Worm (Caenorhabditis elegans) whole organism, L4 larva: ENCODE data around the gene Y7A5A.1.

Experiments
- F49E8.2 ChIP-seq: sonication (generic microtip); optimal IDR thresholded peaks from 2 replicates; lab custom pipeline; 2016; ENCODE audit warnings: missing compliant biosample characterization, mild to moderate bottlenecking, missing genetic modification characterization, borderline replicate concordance
- T20F7.1 ChIP-seq: fragments of 200-800 bp; sonication (Bioruptor generic); optimal IDR thresholded peaks from 2 replicates; lab custom pipeline; 2018; ENCODE audit warnings: mild to moderate bottlenecking, missing genetic modification characterization, missing compliant biosample characterization
- Y105C5A.15 ChIP-seq: fragments of 200-800 bp; sonication (Bioruptor generic); IDR thresholded peaks from 2 replicates; pipeline ENCODE4 v1.3.6; 2022; ENCODE audit warnings: missing genetic modification characterization, missing compliant biosample characterization
- Y48G9A.11 ChIP-seq: fragments of 200-800 bp; sonication (Bioruptor generic); IDR thresholded peaks from 2 replicates; pipeline ENCODE4 v1.3.6; 2022; ENCODE audit warnings: missing genetic modification reagents, missing genetic modification characterization, missing compliant biosample characterization
- ZK337.2 ChIP-seq: fragments of 200-800 bp; sonication (Bioruptor generic); IDR thresholded peaks from 2 replicates; pipeline ENCODE4 v1.3.6; 2022; ENCODE audit warnings: missing genetic modification reagents, missing genetic modification characterization, missing compliant biosample characterization
- ZK546.5 ChIP-seq, 2 experiments: sonication (generic microtip); optimal IDR thresholded peaks; 2 replicates each; lab custom pipeline; 2017; ENCODE audit warnings: missing biosample characterization in 2 of 2, missing genetic modification characterization in 2 of 2
- aly-2 ChIP-seq: sonication (generic microtip); optimal IDR thresholded peaks from 2 replicates; lab custom pipeline; 2018; ENCODE audit warnings: missing biosample characterization, missing genetic modification characterization
- ceh-32 ChIP-seq: sonication (generic microtip); optimal IDR thresholded peaks from 2 replicates; lab custom pipeline; 2016; ENCODE audit warnings: mild to moderate bottlenecking, missing genetic modification characterization, missing compliant biosample characterization; ENCODE audit not compliant: poor library complexity
- ceh-82 ChIP-seq: sonication (generic microtip); optimal IDR thresholded peaks from 2 replicates; lab custom pipeline; 2017; ENCODE audit warnings: missing biosample characterization, missing genetic modification characterization
- ces-1 ChIP-seq: fragments of 150-350 bp; sonication (generic microtip); optimal IDR thresholded peaks from 4 replicates; lab custom pipeline; 2014; ENCODE audit warnings: missing biosample characterization, missing genetic modification reagents, missing genetic modification characterization
- ctbp-1 ChIP-seq: fragments of 200-800 bp; sonication (Bioruptor generic); IDR thresholded peaks from 2 replicates; pipeline ENCODE4 v1.3.6; 2022; ENCODE audit warnings: missing genetic modification reagents, missing genetic modification characterization, missing compliant biosample characterization
- daf-12 ChIP-seq: fragments of 150-350 bp; optimal IDR thresholded peaks from 2 replicates; lab custom pipeline; 2014; ENCODE audit warnings: missing biosample characterization, missing genetic modification reagents, missing genetic modification characterization
- duxl-1 ChIP-seq: sonication (generic microtip); optimal IDR thresholded peaks from 2 replicates; lab custom pipeline; 2016; ENCODE audit warnings: mild to moderate bottlenecking, missing genetic modification characterization, moderate library complexity, missing compliant biosample characterization; ENCODE audit not compliant: poor library complexity
- egl-27 ChIP-seq: sonication (generic microtip); optimal IDR thresholded peaks from 3 replicates; lab custom pipeline; 2017; ENCODE audit warnings: missing biosample characterization, missing genetic modification reagents, missing genetic modification characterization
- egl-43 ChIP-seq: fragments of 200-800 bp; sonication (Bioruptor generic); IDR thresholded peaks from 2 replicates; pipeline ENCODE4 v1.3.6; 2022; ENCODE audit warnings: missing genetic modification reagents, missing genetic modification characterization, missing compliant biosample characterization
- gei-8 ChIP-seq: fragments of 200-800 bp; sonication (Bioruptor generic); optimal IDR thresholded peaks from 2 replicates; lab custom pipeline; 2018; ENCODE audit warnings: mild to moderate bottlenecking, missing genetic modification characterization, missing compliant biosample characterization
- hif-1 ChIP-seq, 2 experiments: sonication (generic microtip); optimal IDR thresholded peaks; 2 replicates each; lab custom pipeline; 2016 to 2017; ENCODE audit warnings: missing compliant biosample characterization in 2 of 2, missing genetic modification characterization in 2 of 2, missing genetic modification reagents in 2 of 2, missing genotype in 2 of 2, mild to moderate bottlenecking in 1 of 2
- hlh-30 ChIP-seq: sonication (generic microtip); optimal IDR thresholded peaks from 2 replicates; lab custom pipeline; 2017; ENCODE audit warnings: antibody characterized with exemption, mild to moderate bottlenecking, missing genetic modification characterization, missing compliant biosample characterization; ENCODE audit not compliant: insufficient read depth
- hmg-1.1 ChIP-seq: fragments of 200-800 bp; sonication (Bioruptor generic); IDR thresholded peaks from 2 replicates; pipeline ENCODE4 v1.3.6; 2022; ENCODE audit warnings: missing genetic modification reagents, missing genetic modification characterization, missing compliant biosample characterization
- lim-7 ChIP-seq: fragments of 200-800 bp; sonication (Bioruptor generic); IDR thresholded peaks from 2 replicates; pipeline ENCODE4 v1.3.6; 2022; ENCODE audit warnings: missing genetic modification characterization, missing compliant biosample characterization
- lin-1 ChIP-seq: fragments of 200-800 bp; sonication (Bioruptor generic); IDR thresholded peaks from 2 replicates; pipeline ENCODE4 v1.3.6; 2022; ENCODE audit warnings: missing genetic modification reagents, missing genetic modification characterization, missing compliant biosample characterization
- lin-13 ChIP-seq: fragments of 150-350 bp; optimal IDR thresholded peaks from 2 replicates; lab custom pipeline; 2014; ENCODE audit warnings: missing biosample characterization, missing genetic modification reagents, missing genetic modification characterization
- lin-38 ChIP-seq: fragments of 200-800 bp; sonication (Bioruptor generic); IDR thresholded peaks from 2 replicates; pipeline ENCODE4 v1.3.6; 2022; ENCODE audit warnings: missing genetic modification reagents, missing genetic modification characterization, missing compliant biosample characterization
- lir-3 ChIP-seq: sonication (generic microtip); optimal IDR thresholded peaks from 2 replicates; lab custom pipeline; 2016; ENCODE audit warnings: mild to moderate bottlenecking, missing genetic modification characterization, missing compliant biosample characterization
- madf-9 ChIP-seq: fragments of 200-800 bp; sonication (Bioruptor generic); conservative IDR thresholded peaks from 2 replicates; pipeline ENCODE4 v1.3.6; 2022; ENCODE audit warnings: missing genetic modification reagents, missing genetic modification characterization, missing compliant biosample characterization
- mdl-1 ChIP-seq, 2 experiments: fragments of 150-350 bp in 1 of 2; sonication (generic microtip) in 1 of 2; optimal IDR thresholded peaks; 2 replicates each; lab custom pipeline; 2014 to 2017; ENCODE audit warnings: missing biosample characterization in 2 of 2, missing genetic modification characterization in 2 of 2
- mep-1 ChIP-seq: fragments of 150-350 bp; sonication (generic microtip); optimal IDR thresholded peaks from 3 replicates; lab custom pipeline; 2014; ENCODE audit warnings: missing biosample characterization, missing genetic modification characterization
- mxl-2 ChIP-seq: fragments of 200-800 bp; sonication (Bioruptor generic); conservative IDR thresholded peaks from 2 replicates; pipeline ENCODE4 v1.3.6; 2022; ENCODE audit warnings: missing genetic modification reagents, missing genetic modification characterization, missing compliant biosample characterization
- nhr-10 ChIP-seq: fragments of 150-350 bp; optimal IDR thresholded peaks from 2 replicates; lab custom pipeline; 2014; ENCODE audit warnings: missing biosample characterization, missing genetic modification characterization
- nhr-102 ChIP-seq: sonication (generic microtip); optimal IDR thresholded peaks from 2 replicates; lab custom pipeline; 2016; ENCODE audit warnings: mild to moderate bottlenecking, missing genetic modification characterization, moderate library complexity, missing compliant biosample characterization
- nhr-11 ChIP-seq: fragments of 150-350 bp; optimal IDR thresholded peaks from 2 replicates; lab custom pipeline; 2014; ENCODE audit warnings: missing biosample characterization, missing genetic modification characterization
- nhr-28 ChIP-seq: fragments of 150-350 bp; optimal IDR thresholded peaks from 2 replicates; lab custom pipeline; 2014; ENCODE audit warnings: missing biosample characterization, missing genetic modification characterization
- nhr-41 ChIP-seq: fragments of 200-800 bp; sonication (Bioruptor generic); IDR thresholded peaks from 2 replicates; pipeline ENCODE4 v1.3.6; 2022; ENCODE audit warnings: missing genetic modification reagents, missing genetic modification characterization, missing compliant biosample characterization
- nhr-6 ChIP-seq: fragments of 150-350 bp; optimal IDR thresholded peaks from 2 replicates; lab custom pipeline; 2014; ENCODE audit warnings: missing biosample characterization, missing genetic modification characterization
- nhr-76 ChIP-seq: fragments of 150-350 bp; optimal IDR thresholded peaks from 2 replicates; lab custom pipeline; 2014; ENCODE audit warnings: missing biosample characterization, missing genetic modification characterization
- nhr-77 ChIP-seq: fragments of 150-350 bp; optimal IDR thresholded peaks from 2 replicates; lab custom pipeline; 2014; ENCODE audit warnings: missing biosample characterization, missing genetic modification characterization
- php-3 ChIP-seq: fragments of 200-800 bp; sonication (Bioruptor generic); IDR thresholded peaks from 2 replicates; pipeline ENCODE4 v1.3.6; 2022; ENCODE audit warnings: missing genetic modification reagents, missing genetic modification characterization, missing compliant biosample characterization
- pqm-1 ChIP-seq: sonication (generic microtip); optimal IDR thresholded peaks from 2 replicates; lab custom pipeline; 2017; ENCODE audit warnings: missing biosample characterization, missing genetic modification characterization
- rbr-2 ChIP-seq: sonication (generic microtip); optimal IDR thresholded peaks from 2 replicates; lab custom pipeline; 2016; ENCODE audit warnings: missing genotype, missing genetic modification characterization, missing compliant biosample characterization
- snpc-1.2 ChIP-seq: fragments of 200-800 bp; sonication (Bioruptor generic); IDR thresholded peaks from 2 replicates; pipeline ENCODE4 v1.3.6; 2022; ENCODE audit warnings: missing genetic modification reagents, missing genetic modification characterization, missing compliant biosample characterization
- tra-1 ChIP-seq: fragments of 200-800 bp; sonication (Bioruptor generic); IDR thresholded peaks from 2 replicates; pipeline ENCODE4 v1.3.6; 2022; ENCODE audit warnings: missing genetic modification reagents, missing genetic modification characterization, missing compliant biosample characterization
- unc-62 ChIP-seq, 3 experiments: fragments of 150-350 bp in 1 of 3; sonication (generic microtip); optimal IDR thresholded peaks in 2 of 3; peaks in 1 of 3; 1 replicate in 1 of 3; 2 replicates in 2 of 3; lab custom pipeline; 2014 to 2017; ENCODE audit warnings: missing biosample characterization in 3 of 3, missing genetic modification characterization in 3 of 3, missing genetic modification reagents in 3 of 3, missing genotype in 1 of 3
- vab-7 ChIP-seq: fragments of 200-800 bp; sonication (Bioruptor generic); IDR thresholded peaks from 2 replicates; pipeline ENCODE4 v1.3.6; 2022; ENCODE audit warnings: missing genetic modification reagents, missing genetic modification characterization, missing compliant biosample characterization
- zfp-2 ChIP-seq: sonication (generic microtip); optimal IDR thresholded peaks from 2 replicates; lab custom pipeline; 2016; ENCODE audit warnings: mild to moderate bottlenecking, missing genetic modification characterization, missing compliant biosample characterization
- zip-11 ChIP-seq: fragments of 200-800 bp; sonication (Bioruptor generic); IDR thresholded peaks from 2 replicates; pipeline ENCODE4 v1.3.6; 2022; ENCODE audit warnings: missing genetic modification characterization, missing compliant biosample characterization
- ztf-7 ChIP-seq: fragments of 150-350 bp; optimal IDR thresholded peaks from 2 replicates; lab custom pipeline; 2014; ENCODE audit warnings: missing biosample characterization, missing genetic modification characterization

Gene Y7A5A.1

ce11 chrX:15757169-15757568, 14.1 kb downstream of the Y7A5A.1 start, which contains the start of gene wrt-4 (continued):
- TF ChIP-seq ZK546.5 (tag; optimal IDR thresholded peaks at IDR 0.05; lab: Kevin White, UChicago), result no peak
- TF ChIP-seq, all 104 proteins: peak for 0

ce11 chrX:15751245-15751644, 20.0 kb downstream of the Y7A5A.1 start:
- TF ChIP-seq zfp-2 (tag; lab: Kevin White, UChicago) (no peak), Y105C5A.15 (GFP tag; lab: Robert Waterston, UW) (no peak), snpc-1.2 (GFP tag; lab: Robert Waterston, UW) (peak; percentile 56; the same call in 1 of the 2 replicates), lin-1 (0 out of 2 replicates have a peak, but pooled peaks have one; percentile 33), nhr-10 (tag; lab: Kevin White, UChicago) (no peak), nhr-11 (tag; lab: Kevin White, UChicago) (no peak), ceh-32 (tag; lab: Kevin White, UChicago) (no peak), T20F7.1 (GFP tag; lab: Kevin White, UChicago) (no peak), egl-27 (tag; lab: Kevin White, UChicago) (no peak), lin-38 (GFP tag; lab: Robert Waterston, UW) (no peak; the same call in 1 of the 2 replicates), daf-12 (tag; lab: Kevin White, UChicago) (no peak), unc-62 (GFP tag; optimal IDR thresholded peaks at IDR 0.05 in 1 of 2; lab: Kevin White, UChicago) (no peak), unc-62 (tag; optimal IDR thresholded peaks at IDR 0.05; lab: Kevin White, UChicago) (no peak), nhr-6 (tag; lab: Kevin White, UChicago) (no peak), nhr-76 (tag; lab: Kevin White, UChicago) (no peak), mxl-2 (GFP tag; lab: Robert Waterston, UW) (no peak), duxl-1 (tag; lab: Kevin White, UChicago) (no peak), ZK337.2 (GFP tag; lab: Robert Waterston, UW) (0 out of 2 replicates have a peak, but pooled peaks have one; percentile 40), lim-7 (GFP tag; lab: Robert Waterston, UW) (peak; percentile 44; the same call in 1 of the 2 replicates), ces-1 (GFP tag; lab: Kevin White, UChicago) (no peak), ceh-82 (no peak), hif-1 (tag; optimal IDR thresholded peaks at IDR 0.05; lab: Kevin White, UChicago) (no peak), lir-3 (tag; lab: Kevin White, UChicago) (no peak), egl-43 (GFP tag; lab: Robert Waterston, UW) (peak; percentile 53; the same call in 1 of the 2 replicates), vab-7 (GFP tag; lab: Robert Waterston, UW) (0 out of 2 replicates have a peak, but pooled peaks have one; percentile 23), ztf-7 (tag; lab: Kevin White, UChicago) (no peak), pqm-1 (no peak), lin-13 (GFP tag; lab: Kevin White, UChicago) (no peak), aly-2 (tag; lab: Kevin White, UChicago) (no peak), F49E8.2 (no peak), madf-9 (peak; percentile 18; the same call in 1 of the 2 replicates), ctbp-1 (GFP tag; lab: Robert Waterston, UW) (0 out of 2 replicates have a peak, but pooled peaks have one; percentile 14), Y48G9A.11 (GFP tag; lab: Robert Waterston, UW) (peak; percentile 60; the same call in 1 of the 2 replicates), zip-11 (GFP tag; lab: Robert Waterston, UW) (no peak), nhr-77 (tag; lab: Kevin White, UChicago) (no peak), mdl-1 (tag; optimal IDR thresholded peaks at IDR 0.05; lab: Kevin White, UChicago) (no peak)

ce11 chrX:15747814-15748213, 23.5 kb downstream of the Y7A5A.1 start:
- TF ChIP-seq lin-13 (GFP tag; lab: Kevin White, UChicago) (no peak), madf-9 (no peak), mep-1 (tag; lab: Kevin White, UChicago) (no peak), lir-3 (tag; lab: Kevin White, UChicago) (peak; percentile 15), tra-1 (peak; percentile 56), php-3 (GFP tag; lab: Robert Waterston, UW) (0 out of 2 replicates have a peak, but pooled peaks have one; percentile 20), zip-11 (GFP tag; lab: Robert Waterston, UW) (0 out of 2 replicates have a peak, but pooled peaks have one; percentile 10), gei-8 (GFP tag; lab: Kevin White, UChicago) (no peak), hmg-1.1 (peak; percentile 28; the same call in 1 of the 2 replicates), nhr-41 (GFP tag; lab: Robert Waterston, UW) (peak; percentile 52; the same call in 1 of the 2 replicates), Y48G9A.11 (GFP tag; lab: Robert Waterston, UW) (peak; percentile 44), hlh-30 (tag; lab: Kevin White, UChicago) (peak; percentile 28), nhr-28 (tag; lab: Kevin White, UChicago) (no peak), snpc-1.2 (GFP tag; lab: Robert Waterston, UW) (0 out of 2 replicates have a peak, but pooled peaks have one; percentile 5), lin-1 (0 out of 2 replicates have a peak, but pooled peaks have one; percentile 8), ZK546.5 (tag; optimal IDR thresholded peaks at IDR 0.05; lab: Kevin White, UChicago) (no peak), rbr-2 (tag; lab: Kevin White, UChicago) (peak; percentile 0), nhr-102 (tag; lab: Kevin White, UChicago) (peak; percentile 57)
